Worm (Caenorhabditis elegans) whole organism, late embryonic: Measurements from ENCODE around the gene AH10.2.

Experiments
- pros-1 ChIP-seq: fragments of 150-350 bp; optimal IDR thresholded peaks from 2 replicates; lab custom pipeline; 2014; ENCODE audit warnings: missing biosample characterization, missing genetic modification reagents, missing genetic modification characterization
- unc-42 ChIP-seq: sonication (generic microtip); optimal IDR thresholded peaks from 2 replicates; lab custom pipeline; 2016; ENCODE audit warnings: missing genotype, missing genetic modification characterization, missing compliant biosample characterization

DNA sequence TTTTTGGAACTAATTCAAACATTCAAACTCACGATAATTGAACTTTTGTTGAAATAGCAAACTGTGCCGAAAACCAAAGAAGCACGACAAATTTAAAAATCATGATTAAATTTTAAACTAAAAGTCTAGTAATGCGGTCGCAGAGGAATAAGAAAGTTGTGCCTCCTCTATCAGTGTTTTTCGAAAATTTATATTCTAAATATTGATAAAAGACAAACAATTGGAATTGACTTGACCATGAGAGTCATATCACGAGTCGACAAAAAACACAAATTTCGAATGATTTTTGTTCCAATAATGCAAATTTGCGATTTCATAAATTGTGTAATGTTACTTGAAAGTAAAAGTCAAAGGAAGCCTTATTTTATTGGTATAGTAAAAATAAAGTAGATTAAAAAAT is 4.1 kb downstream of the AH10.2 start, which contains the start of gene cest-1.2:
- TF ChIP-seq pros-1 (tag; lab: Kevin White, UChicago), result no peak
- no peak for TF ChIP-seq unc-42 (tag; lab: Kevin White, UChicago)
